Fruit fly (Drosophila melanogaster): Measurements from ENCODE around the gene CG7130.

Gene CG7130

dm6 chr3L:22083131-22083648 is 7.6 kb upstream of the CG7130 start:
- no peak for TF ChIP-seq Crg-1 (GFP tag; optimal IDR thresholded peaks at IDR 0.05)
- no peak for TF ChIP-seq kay (GFP tag; ENCODE audit: borderline replicate concordance)
- TF ChIP-seq cic (GFP tag; optimal IDR thresholded peaks at IDR 0.05): no peak
- no peak for TF ChIP-seq CG14711 (tag; optimal IDR thresholded peaks at IDR 0.05)
- no peak for TF ChIP-seq pad (GFP tag; optimal IDR thresholded peaks at IDR 0.05)
- no peak for TF ChIP-seq bab1 (GFP tag; optimal IDR thresholded peaks at IDR 0.05)
- no peak for TF ChIP-seq CG33017 (tag; optimal IDR thresholded peaks at IDR 0.05)

dm6 chr3L:22082420-22082819 is 6.9 kb upstream of the CG7130 start, which contains the start of gene msopa:
Gene msopa (plus strand): TSS chr3L:22082720.
- TF ChIP-seq CG1620 (GFP tag; optimal IDR thresholded peaks at IDR 0.05) (no peak), CG14711 (tag; optimal IDR thresholded peaks at IDR 0.05) (no peak), CG12768 (GFP tag; optimal IDR thresholded peaks at IDR 0.05) (no peak), tj (GFP tag; optimal IDR thresholded peaks at IDR 0.05) (no peak), Mnt (GFP tag; optimal IDR thresholded peaks at IDR 0.05) (no peak), CG7045 (GFP tag; optimal IDR thresholded peaks at IDR 0.05) (no peak), Hr96 (GFP tag; optimal IDR thresholded peaks at IDR 0.05) (no peak), CG33017 (tag; optimal IDR thresholded peaks at IDR 0.05) (no peak)

- TF ChIP-seq pad (GFP tag; optimal IDR thresholded peaks at IDR 0.05): no peak
- no peak for TF ChIP-seq Clk (GFP tag; optimal IDR thresholded peaks at IDR 0.05)
- TF ChIP-seq CG12768 (GFP tag; optimal IDR thresholded peaks at IDR 0.05): no peak
- no peak for TF ChIP-seq bab1 (GFP tag; optimal IDR thresholded peaks at IDR 0.05)
- no peak for TF ChIP-seq CG5204 (GFP tag; optimal IDR thresholded peaks at IDR 0.05)
- TF ChIP-seq tj (GFP tag; optimal IDR thresholded peaks at IDR 0.05): no peak
- no peak for TF ChIP-seq ovo (GFP tag; optimal IDR thresholded peaks at IDR 0.05)
- no peak for TF ChIP-seq CG33017 (tag; optimal IDR thresholded peaks at IDR 0.05)
- no peak for TF ChIP-seq cnc (optimal IDR thresholded peaks at IDR 0.05)
- no peak for TF ChIP-seq Hr96 (GFP tag; optimal IDR thresholded peaks at IDR 0.05)
- no peak for TF ChIP-seq cic (GFP tag; optimal IDR thresholded peaks at IDR 0.05)
- no peak for TF ChIP-seq Crg-1 (GFP tag; optimal IDR thresholded peaks at IDR 0.05)
- no peak for TF ChIP-seq CG7045 (GFP tag; optimal IDR thresholded peaks at IDR 0.05)
- TF ChIP-seq CG11617 (GFP tag; optimal IDR thresholded peaks at IDR 0.05): no peak
- TF ChIP-seq kay (GFP tag; ENCODE audit: borderline replicate concordance): no peak
- TF ChIP-seq CG14711 (tag; optimal IDR thresholded peaks at IDR 0.05): no peak
Observed at dm6 chr3L:22080022-22080421, 4.5 kb upstream of the CG7130 start, which contains the start of gene Sfp79B. Gene Sfp79B (plus strand): TSS chr3L:22080322.

- no peak for TF ChIP-seq CG14711 (tag; optimal IDR thresholded peaks at IDR 0.05)
- TF ChIP-seq cnc (optimal IDR thresholded peaks at IDR 0.05): no peak
- TF ChIP-seq Hr96 (GFP tag; optimal IDR thresholded peaks at IDR 0.05): peak; percentile 41
- TF ChIP-seq CG33017 (tag; optimal IDR thresholded peaks at IDR 0.05): no peak
- no peak for TF ChIP-seq pad (GFP tag; optimal IDR thresholded peaks at IDR 0.05)
- peak; percentile 43 for TF ChIP-seq CG7101 (tag; optimal IDR thresholded peaks at IDR 0.05)
- no peak for TF ChIP-seq CG7045 (GFP tag; optimal IDR thresholded peaks at IDR 0.05)
- TF ChIP-seq cic (GFP tag; optimal IDR thresholded peaks at IDR 0.05): no peak
- TF ChIP-seq Crg-1 (GFP tag; optimal IDR thresholded peaks at IDR 0.05): no peak
- peak; percentile 0 for TF ChIP-seq tj (GFP tag; optimal IDR thresholded peaks at IDR 0.05)
- TF ChIP-seq ovo (GFP tag; optimal IDR thresholded peaks at IDR 0.05): no peak
- TF ChIP-seq CG5204 (GFP tag; optimal IDR thresholded peaks at IDR 0.05): no peak
- peak; percentile 70 for TF ChIP-seq bab1 (GFP tag; optimal IDR thresholded peaks at IDR 0.05)
- no peak for TF ChIP-seq CG1620 (GFP tag; optimal IDR thresholded peaks at IDR 0.05)
- TF ChIP-seq Clk (GFP tag; optimal IDR thresholded peaks at IDR 0.05): no peak
- TF ChIP-seq CG12768 (GFP tag; optimal IDR thresholded peaks at IDR 0.05): no peak
- peak; percentile 37 for TF ChIP-seq CG11617 (GFP tag; optimal IDR thresholded peaks at IDR 0.05)
- TF ChIP-seq kay (GFP tag; ENCODE audit: borderline replicate concordance): no peak
- TF ChIP-seq Mnt (GFP tag; optimal IDR thresholded peaks at IDR 0.05): peak; percentile 62
- no peak for TF ChIP-seq toe (GFP tag; optimal IDR thresholded peaks at IDR 0.05)
Observed at dm6 chr3L:22078063-22078462, 2.5 kb upstream of the CG7130 start.

dm6 chr3L:22074347-22074971 is 1.1 kb downstream of the CG7130 start, which contains the start of gene CG7133:
Gene CG7133 (minus strand): TSS chr3L:22074523.
- TF ChIP-seq bab1 (GFP tag; optimal IDR thresholded peaks at IDR 0.05): peak; percentile 64
- TF ChIP-seq cnc (optimal IDR thresholded peaks at IDR 0.05): no peak
- no peak for TF ChIP-seq CG7045 (GFP tag; optimal IDR thresholded peaks at IDR 0.05)
- TF ChIP-seq kay (GFP tag; ENCODE audit: borderline replicate concordance): peak; percentile 95
- no peak for TF ChIP-seq toe (GFP tag; optimal IDR thresholded peaks at IDR 0.05)
- no peak for TF ChIP-seq ovo (GFP tag; optimal IDR thresholded peaks at IDR 0.05)
- no peak for TF ChIP-seq CG12768 (GFP tag; optimal IDR thresholded peaks at IDR 0.05)
- no peak for TF ChIP-seq Hr96 (GFP tag; optimal IDR thresholded peaks at IDR 0.05)
- TF ChIP-seq Mnt (GFP tag; optimal IDR thresholded peaks at IDR 0.05): peak; percentile 16
- peak; percentile 28 for TF ChIP-seq CG14711 (tag; optimal IDR thresholded peaks at IDR 0.05)
- TF ChIP-seq Clk (GFP tag; optimal IDR thresholded peaks at IDR 0.05): no peak
- TF ChIP-seq CG11617 (GFP tag; optimal IDR thresholded peaks at IDR 0.05): no peak
- TF ChIP-seq CG33017 (tag; optimal IDR thresholded peaks at IDR 0.05): peak; percentile 13
- TF ChIP-seq pad (GFP tag; optimal IDR thresholded peaks at IDR 0.05): no peak
- TF ChIP-seq Crg-1 (GFP tag; optimal IDR thresholded peaks at IDR 0.05): no peak
- no peak for TF ChIP-seq cic (GFP tag; optimal IDR thresholded peaks at IDR 0.05)
- peak; percentile 35 for TF ChIP-seq tj (GFP tag; optimal IDR thresholded peaks at IDR 0.05)
- no peak for TF ChIP-seq CG7101 (tag; optimal IDR thresholded peaks at IDR 0.05)

dm6 chr3L:22072824-22073223 is 2.7 kb downstream of the CG7130 start:
- no peak for TF ChIP-seq bab1 (GFP tag; optimal IDR thresholded peaks at IDR 0.05)
- TF ChIP-seq kay (GFP tag; ENCODE audit: borderline replicate concordance): no peak
- no peak for TF ChIP-seq CG7101 (tag; optimal IDR thresholded peaks at IDR 0.05)
- TF ChIP-seq Crg-1 (GFP tag; optimal IDR thresholded peaks at IDR 0.05): no peak
- TF ChIP-seq CG33017 (tag; optimal IDR thresholded peaks at IDR 0.05): no peak
- TF ChIP-seq CG11617 (GFP tag; optimal IDR thresholded peaks at IDR 0.05): no peak
- TF ChIP-seq ovo (GFP tag; optimal IDR thresholded peaks at IDR 0.05): no peak
- no peak for TF ChIP-seq pad (GFP tag; optimal IDR thresholded peaks at IDR 0.05)
- TF ChIP-seq toe (GFP tag; optimal IDR thresholded peaks at IDR 0.05): no peak
- TF ChIP-seq CG14711 (tag; optimal IDR thresholded peaks at IDR 0.05): no peak
- TF ChIP-seq Mnt (GFP tag; optimal IDR thresholded peaks at IDR 0.05): no peak
- no peak for TF ChIP-seq tj (GFP tag; optimal IDR thresholded peaks at IDR 0.05)
- TF ChIP-seq CG12768 (GFP tag; optimal IDR thresholded peaks at IDR 0.05): no peak
- no peak for TF ChIP-seq CG1620 (GFP tag; optimal IDR thresholded peaks at IDR 0.05)
